Worm (Caenorhabditis elegans) whole organism, L4/young adult: ENCODE measurements around the gene ZK662.6.

Experiments used
- W03F9.2 ChIP-seq: fragments of 150-350 bp; optimal IDR thresholded peaks from 2 replicates; lab custom pipeline; 2014; ENCODE audit warnings: missing biosample characterization, missing genetic modification characterization
- dao-5 ChIP-seq: sonication (generic microtip); optimal IDR thresholded peaks from 2 replicates; lab custom pipeline; 2016; ENCODE audit warnings: missing genotype, missing genetic modification characterization, moderate library complexity, missing compliant biosample characterization

DNA sequence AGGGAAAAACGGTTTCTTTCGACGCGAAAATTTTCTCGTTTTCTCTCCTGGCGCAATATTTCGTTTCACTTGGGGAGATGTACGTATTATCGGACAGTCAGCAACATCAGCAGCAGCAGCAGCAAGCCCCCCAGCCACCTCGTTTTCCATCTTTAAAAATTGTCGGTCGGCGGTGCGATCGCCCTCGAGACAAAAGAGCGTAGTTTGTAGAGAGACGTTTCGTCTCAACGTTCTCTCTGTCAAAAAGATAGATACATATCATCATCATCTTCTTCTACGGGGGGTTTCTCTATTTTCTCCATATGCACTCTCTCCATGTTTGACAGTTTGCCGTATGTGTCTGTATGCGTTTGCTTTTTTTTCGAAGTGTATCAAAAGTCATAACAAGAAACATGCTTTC is 8.8 kb upstream of the ZK662.6 start:
- TF ChIP-seq W03F9.2 (no peak), dao-5 (tag; lab: Kevin White, UChicago) (no peak)
